Fruit fly (Drosophila melanogaster): ENCODE measurements around the gene mex1.

mex1 gene

dm6 chr3L:15534274-15535227 is 15.2 kb upstream of the mex1 start (continued):
- TF ChIP-seq CG43689 (GFP tag; IDR thresholded peaks at IDR 0.05) = no peak
- no peak for TF ChIP-seq jigr1 (GFP tag; IDR thresholded peaks at IDR 0.05)
- peak; percentile 55; the same call in 2 of the 4 replicates for TF ChIP-seq Gug (GFP tag; IDR thresholded peaks at IDR 0.05)
- peak; percentile 35; the same call in 1 of the 2 replicates for TF ChIP-seq CG32532 (GFP tag; IDR thresholded peaks at IDR 0.05)
- no peak for TF ChIP-seq run (tag; optimal IDR thresholded peaks at IDR 0.05)
- no peak for TF ChIP-seq CG8281 (tag; optimal IDR thresholded peaks at IDR 0.05)
- peak; percentile 78 for TF ChIP-seq Sox100B (GFP tag; optimal IDR thresholded peaks at IDR 0.05)
- TF ChIP-seq Bgb (GFP tag; IDR thresholded peaks at IDR 0.05; ENCODE audit: partially characterized antibody) = no peak
- TF ChIP-seq CG10979 (tag; optimal IDR thresholded peaks at IDR 0.05) = peak; percentile 62
- no peak for TF ChIP-seq HLH4C (GFP tag; IDR thresholded peaks at IDR 0.05; ENCODE audit: partially characterized antibody)
- peak; percentile 54 for TF ChIP-seq CG10267 (tag; optimal IDR thresholded peaks at IDR 0.05)
- TF ChIP-seq kah (GFP tag; optimal IDR thresholded peaks at IDR 0.05) = no peak
- peak; percentile 87 for TF ChIP-seq CG30403 (GFP tag; optimal IDR thresholded peaks at IDR 0.05)
- no peak for TF ChIP-seq ase (GFP tag; IDR thresholded peaks at IDR 0.05)
- peak; percentile 72 for TF ChIP-seq CG1602 (GFP tag; optimal IDR thresholded peaks at IDR 0.05)
- TF ChIP-seq fd3F (GFP tag; optimal IDR thresholded peaks at IDR 0.05) = peak; percentile 33
- TF ChIP-seq abd-A (tag; optimal IDR thresholded peaks at IDR 0.05) = peak; percentile 28
- TF ChIP-seq crp (GFP tag; optimal IDR thresholded peaks at IDR 0.05) = peak in 1 of 2 experiments; percentile 28
- TF ChIP-seq tup (GFP tag; optimal IDR thresholded peaks at IDR 0.05) = no peak
- TF ChIP-seq CG18476 (GFP tag; optimal IDR thresholded peaks at IDR 0.05) = peak; percentile 46
- TF ChIP-seq CG2199 (GFP tag; IDR thresholded peaks at IDR 0.05) = peak; percentile 10; the same call in 1 of the 3 replicates
- TF ChIP-seq Opbp (GFP tag; IDR thresholded peaks at IDR 0.05; ENCODE audit: partially characterized antibody) = no peak
- peak; percentile 56 for TF ChIP-seq slbo (GFP tag; IDR thresholded peaks at IDR 0.05)
- peak; percentile 2 for TF ChIP-seq CG8089 (GFP tag; optimal IDR thresholded peaks at IDR 0.05)
- TF ChIP-seq CG4820 (GFP tag; optimal IDR thresholded peaks at IDR 0.05) = peak; percentile 40
- TF ChIP-seq CG10366 (GFP tag; IDR thresholded peaks at IDR 0.05) = peak; percentile 51
- TF ChIP-seq E2f2 (GFP tag; IDR thresholded peaks at IDR 0.05) = no peak
- peak; percentile 67 for TF ChIP-seq Meics (GFP tag; optimal IDR thresholded peaks at IDR 0.05)
- peak; percentile 68 for TF ChIP-seq CG13424 (tag; optimal IDR thresholded peaks at IDR 0.05)
- peak; percentile 16 for TF ChIP-seq Blimp-1 (GFP tag; optimal IDR thresholded peaks at IDR 0.05)
- peak; percentile 52 for TF ChIP-seq CG33557 (GFP tag; optimal IDR thresholded peaks at IDR 0.05)
- TF ChIP-seq CG1792 (GFP tag; optimal IDR thresholded peaks at IDR 0.05) = peak; percentile 13
- TF ChIP-seq D19B (GFP tag; optimal IDR thresholded peaks at IDR 0.05) = peak; percentile 99
- TF ChIP-seq sisA (GFP tag; IDR thresholded peaks at IDR 0.05) = peak; percentile 61
- peak; percentile 20 for TF ChIP-seq lab (GFP tag; optimal IDR thresholded peaks at IDR 0.05)
- TF ChIP-seq CG11695 (GFP tag; IDR thresholded peaks at IDR 0.05) = peak; percentile 17; the same call in 1 of the 3 replicates
- peak; percentile 37 for TF ChIP-seq CHES-1-like (GFP tag; optimal IDR thresholded peaks at IDR 0.05)
- peak; percentile 61 for TF ChIP-seq CG12769 (tag; optimal IDR thresholded peaks at IDR 0.05)
- 0 out of 2 replicates have a peak, but pooled peaks have one; percentile 20 for TF ChIP-seq E2f1 (GFP tag; IDR thresholded peaks at IDR 0.05)
- peak; percentile 52; the same call in 1 of the 3 replicates for TF ChIP-seq CG11560 (tag; IDR thresholded peaks at IDR 0.05)
- TF ChIP-seq pho (GFP tag; optimal IDR thresholded peaks at IDR 0.05) = peak; percentile 73
- no peak for TF ChIP-seq cad (GFP tag; optimal IDR thresholded peaks at IDR 0.05)
- no peak for TF ChIP-seq pfk (GFP tag; optimal IDR thresholded peaks at IDR 0.05)
- TF ChIP-seq sqz (GFP tag; optimal IDR thresholded peaks at IDR 0.05) = peak; percentile 69
- TF ChIP-seq CG11456 (GFP tag; IDR thresholded peaks at IDR 0.05) = peak; percentile 49; the same call in 1 of the 3 replicates
- peak; percentile 44; the same call in 1 of the 2 replicates for TF ChIP-seq CG7372 (GFP tag; IDR thresholded peaks at IDR 0.05)
- TF ChIP-seq Doc2 (GFP tag; IDR thresholded peaks at IDR 0.05) = no peak

All from whole organism, embryonic.